Worm (Caenorhabditis elegans): ENCODE data around the gene dnj-17.

- TF ChIP-seq ama-1 (optimal IDR thresholded peaks at IDR 0.05), result no peak
- TF ChIP-seq ets-7 (tag; optimal IDR thresholded peaks at IDR 0.05), result no peak
- no peak for TF ChIP-seq hmbx-1 (tag; optimal IDR thresholded peaks at IDR 0.05)
- TF ChIP-seq hnd-1 (tag; optimal IDR thresholded peaks at IDR 0.05), result no peak
- TF ChIP-seq flt-1 (GFP tag; IDR thresholded peaks at IDR 0.05), result no peak
- TF ChIP-seq ceh-13 (GFP tag; optimal IDR thresholded peaks at IDR 0.05), result no peak
- no peak for TF ChIP-seq B0310.2 (tag; optimal IDR thresholded peaks at IDR 0.05)
- no peak for TF ChIP-seq aly-1 (tag; optimal IDR thresholded peaks at IDR 0.05)
- TF ChIP-seq pes-1 (GFP tag; IDR thresholded peaks at IDR 0.05), result no peak
- TF ChIP-seq tbx-11 (GFP tag; IDR thresholded peaks at IDR 0.05), result no peak
- TF ChIP-seq tra-4 (tag; optimal IDR thresholded peaks at IDR 0.05), result no peak
- no peak for TF ChIP-seq hmg-4 (GFP tag; optimal IDR thresholded peaks at IDR 0.05)
- no peak for TF ChIP-seq tbx-37 (GFP tag; conservative IDR thresholded peaks at IDR 0.05)
Observed at ce11 chrIII:13348891-13349290, 44.2 kb downstream of the dnj-17 start.
